Worm (Caenorhabditis elegans) whole organism, L1 larva: ENCODE measurements around the gene C50H2.4.

Source experiments
- aly-2 ChIP-seq: fragments of 150-350 bp; optimal IDR thresholded peaks from 2 replicates; lab custom pipeline; 2014; ENCODE audit warnings: missing biosample characterization, missing genetic modification characterization
- ceh-82 ChIP-seq, 3 experiments: fragments of 150-350 bp in 1 of 3; sonication (generic microtip) in 2 of 3; optimal IDR thresholded peaks; 2 replicates each; lab custom pipeline; 2014 to 2017; ENCODE audit warnings: missing biosample characterization in 3 of 3, missing genetic modification characterization in 3 of 3
- elt-3 ChIP-seq, 6 experiments: fragments of 150-350 bp in 1 of 6; sonication (generic microtip); optimal IDR thresholded peaks; 2 replicates each; lab custom pipeline; 2017 to 2018; ENCODE audit warnings: missing biosample characterization in 6 of 6, missing genetic modification characterization in 6 of 6, inconsistent platforms in 1 of 6
- fkh-8 ChIP-seq: sonication (generic microtip); optimal IDR thresholded peaks from 2 replicates; lab custom pipeline; 2016; ENCODE audit warnings: mild to moderate bottlenecking, missing genetic modification characterization, missing compliant biosample characterization
- jun-1 ChIP-seq: fragments of 150-350 bp; optimal IDR thresholded peaks from 2 replicates; lab custom pipeline; 2014; ENCODE audit warnings: missing biosample characterization, missing genetic modification reagents, missing genetic modification characterization
- nhr-11 ChIP-seq: fragments of 150-350 bp; optimal IDR thresholded peaks from 2 replicates; lab custom pipeline; 2014; ENCODE audit warnings: missing biosample characterization, missing genetic modification characterization
- nhr-77 ChIP-seq: fragments of 150-350 bp; optimal IDR thresholded peaks from 2 replicates; lab custom pipeline; 2014; ENCODE audit warnings: missing biosample characterization, missing genetic modification characterization
- skn-1 ChIP-seq: fragments of 150-350 bp; optimal IDR thresholded peaks from 2 replicates; lab custom pipeline; 2014; ENCODE audit warnings: missing biosample characterization, missing genetic modification characterization
- unc-30 ChIP-seq: sonication (generic microtip); optimal IDR thresholded peaks from 2 replicates; lab custom pipeline; 2017; ENCODE audit warnings: missing biosample characterization, missing genetic modification characterization
- unc-62 ChIP-seq: fragments of 150-350 bp; optimal IDR thresholded peaks from 2 replicates; lab custom pipeline; 2014; ENCODE audit warnings: missing biosample characterization, missing genetic modification reagents, missing genetic modification characterization
- unc-98 ChIP-seq: fragments of 200-800 bp; sonication (Bioruptor generic); IDR thresholded peaks from 2 replicates; pipeline ENCODE4 v1.3.6; 2022; ENCODE audit warnings: missing genetic modification characterization, missing compliant biosample characterization
- ztf-4 ChIP-seq: fragments of 150-350 bp; optimal IDR thresholded peaks from 2 replicates; lab custom pipeline; 2014; ENCODE audit warnings: missing biosample characterization, missing genetic modification characterization

- no peak for TF ChIP-seq ceh-82 (tag; optimal IDR thresholded peaks at IDR 0.05; lab: Kevin White, UChicago)
- TF ChIP-seq ztf-4 (tag; lab: Kevin White, UChicago): no peak
- TF ChIP-seq nhr-77 (tag; lab: Kevin White, UChicago): no peak
- TF ChIP-seq unc-62 (GFP tag; lab: Kevin White, UChicago): no peak
- TF ChIP-seq nhr-11 (tag; lab: Kevin White, UChicago): no peak
- TF ChIP-seq unc-98: no peak
- TF ChIP-seq skn-1 (tag; lab: Kevin White, UChicago): no peak
- TF ChIP-seq aly-2: no peak
- TF ChIP-seq elt-3 (tag; optimal IDR thresholded peaks at IDR 0.05; lab: Kevin White, UChicago): no peak
- no peak for TF ChIP-seq fkh-8 (tag; lab: Kevin White, UChicago)
- no peak for TF ChIP-seq jun-1 (tag; lab: Kevin White, UChicago)
- TF ChIP-seq unc-30: no peak
These were observed 11.2 kb downstream of the C50H2.4 start for ce11 chrV:9927954-9928353.
